Worm (Caenorhabditis elegans): ENCODE data around the gene K10B4.1.

Gene K10B4.1

ce11 chrII:112231-112630 is 23.0 kb upstream of the K10B4.1 start:
- TF ChIP-seq W03F9.2 (tag; optimal IDR thresholded peaks at IDR 0.05) (no peak), dao-5 (tag; optimal IDR thresholded peaks at IDR 0.05) (no peak), him-1 (tag; optimal IDR thresholded peaks at IDR 0.05) (no peak)

ce11 chrII:116916-117315 is 18.4 kb upstream of the K10B4.1 start, which contains the start of gene srt-54:
Gene srt-54 (plus strand): TSS chrII:117216.
- no peak for TF ChIP-seq him-1 (tag; optimal IDR thresholded peaks at IDR 0.05)
- TF ChIP-seq W03F9.2 (tag; optimal IDR thresholded peaks at IDR 0.05) = no peak
- TF ChIP-seq dao-5 (tag; optimal IDR thresholded peaks at IDR 0.05) = no peak

DNA sequence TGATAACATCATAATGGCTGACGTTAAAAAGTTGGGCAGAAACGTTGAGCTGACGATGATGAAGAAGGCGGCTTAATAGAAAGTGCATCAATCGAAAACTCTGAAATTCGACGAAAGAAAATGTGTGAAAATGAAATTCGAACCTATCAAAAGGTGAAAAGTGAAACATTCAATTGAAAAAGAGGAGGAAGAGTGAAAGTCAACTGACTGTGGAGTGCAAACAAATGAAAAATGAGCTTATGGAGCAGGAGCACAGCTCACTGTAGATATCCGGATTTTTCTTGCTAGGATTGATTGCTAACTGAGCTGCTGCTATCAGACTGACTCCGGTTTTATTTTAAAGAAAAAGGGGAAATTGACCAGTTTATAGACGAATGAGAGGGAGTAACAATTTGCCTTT is 14.1 kb upstream of the K10B4.1 start, which contains the start of gene K10B4.3:
K10B4.3 (minus strand) TSS at position 101 of the 400 bp plus-strand sequence.
- TF ChIP-seq him-1 (tag; optimal IDR thresholded peaks at IDR 0.05) (no peak), W03F9.2 (tag; optimal IDR thresholded peaks at IDR 0.05) (no peak), dao-5 (tag; optimal IDR thresholded peaks at IDR 0.05) (no peak)

DNA sequence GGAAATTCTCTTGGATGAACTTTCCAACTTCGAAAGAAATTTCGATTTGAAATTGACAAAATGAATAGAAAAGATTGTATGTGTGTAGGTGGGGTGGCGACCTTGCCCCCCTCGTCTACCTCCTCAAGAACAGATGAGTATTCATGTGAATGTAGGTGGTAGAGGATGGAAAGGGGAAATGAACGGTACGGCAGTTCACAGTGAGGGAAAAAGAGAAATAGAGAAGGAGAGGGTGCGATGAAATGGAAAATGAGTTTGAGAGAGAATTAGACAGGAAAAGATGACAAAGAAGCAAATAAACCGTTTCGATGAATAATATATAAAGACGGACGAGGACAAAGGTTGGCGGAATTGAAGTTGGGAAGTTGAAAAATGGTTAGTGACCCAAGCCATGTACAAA is 13.3 kb upstream of the K10B4.1 start:
- no peak for TF ChIP-seq him-1 (tag; optimal IDR thresholded peaks at IDR 0.05)
- TF ChIP-seq W03F9.2 (tag; optimal IDR thresholded peaks at IDR 0.05) = no peak
- TF ChIP-seq dao-5 (tag; optimal IDR thresholded peaks at IDR 0.05) = no peak

DNA sequence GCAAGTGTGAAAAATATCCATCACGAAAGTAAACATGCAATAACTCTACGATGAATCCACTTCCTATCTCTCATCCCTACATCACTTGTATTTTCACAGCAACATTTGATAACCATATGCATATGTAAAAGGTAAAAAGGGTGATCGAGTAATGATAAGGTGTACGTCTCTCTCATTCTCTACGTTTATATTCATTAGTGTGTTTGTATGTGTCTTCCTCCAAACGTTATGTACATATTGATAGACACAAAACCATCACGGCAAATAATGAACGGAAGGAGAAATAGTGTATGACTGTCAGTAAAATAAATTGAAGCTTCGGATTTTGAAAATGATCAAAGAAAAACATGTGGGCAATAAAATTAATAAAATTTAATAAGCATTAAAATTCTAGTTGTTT is 12.8 kb upstream of the K10B4.1 start:
- TF ChIP-seq dao-5 (tag; optimal IDR thresholded peaks at IDR 0.05) = no peak
- no peak for TF ChIP-seq him-1 (tag; optimal IDR thresholded peaks at IDR 0.05)
- TF ChIP-seq W03F9.2 (tag; optimal IDR thresholded peaks at IDR 0.05) = no peak

DNA sequence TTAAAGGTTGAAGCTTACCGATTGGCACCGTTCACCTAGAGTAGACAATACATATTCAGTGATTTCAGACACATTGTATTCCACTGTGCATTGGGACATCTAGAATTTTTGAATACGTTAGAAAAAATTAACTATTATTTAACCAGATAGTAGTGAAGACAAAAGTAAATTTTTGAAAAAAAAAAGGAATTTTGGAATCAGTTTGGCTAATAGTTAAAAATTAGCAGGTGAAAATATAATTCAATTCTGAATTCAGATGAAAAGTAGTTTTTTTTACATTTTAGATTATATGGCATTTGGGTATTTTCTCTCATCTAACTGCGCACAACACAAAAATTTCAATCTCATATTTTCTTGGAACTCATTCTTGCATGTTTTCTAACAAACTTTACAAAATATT is 10.4 kb upstream of the K10B4.1 start, which contains the start of gene nmur-2:
nmur-2 (minus strand) TSS at position 101 of the 400 bp plus-strand sequence.
- TF ChIP-seq W03F9.2 (tag; optimal IDR thresholded peaks at IDR 0.05) (no peak), dao-5 (tag; optimal IDR thresholded peaks at IDR 0.05) (no peak), him-1 (tag; optimal IDR thresholded peaks at IDR 0.05) (no peak)

ce11 chrII:128929-129328 is 6.3 kb upstream of the K10B4.1 start, which contains the start of gene srd-3:
Gene srd-3 (minus strand): TSS chrII:129029.
- TF ChIP-seq dao-5 (tag; optimal IDR thresholded peaks at IDR 0.05) (no peak), him-1 (tag; optimal IDR thresholded peaks at IDR 0.05) (no peak), W03F9.2 (tag; optimal IDR thresholded peaks at IDR 0.05) (no peak)

DNA sequence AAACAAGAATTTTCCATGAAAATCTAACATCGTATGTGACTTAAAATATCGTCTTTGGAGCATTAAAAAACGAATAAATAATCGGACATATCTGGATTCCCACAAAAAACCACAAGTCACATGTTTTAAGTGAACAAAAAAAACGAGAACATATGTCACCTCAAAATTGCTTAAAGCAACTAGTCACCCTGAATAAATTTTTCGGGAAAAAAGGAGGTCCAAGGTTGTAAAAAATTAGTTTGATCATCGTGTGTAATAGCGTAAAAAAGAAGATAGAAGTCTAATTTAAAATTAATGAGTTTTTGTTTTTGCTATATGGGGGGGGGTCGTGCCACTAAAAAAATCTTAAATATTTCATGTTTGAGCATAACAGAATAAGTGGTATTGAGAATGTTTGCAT is 5.5 kb upstream of the K10B4.1 start:
- TF ChIP-seq him-1 (tag; optimal IDR thresholded peaks at IDR 0.05) = no peak
- TF ChIP-seq dao-5 (tag; optimal IDR thresholded peaks at IDR 0.05) = no peak

DNA sequence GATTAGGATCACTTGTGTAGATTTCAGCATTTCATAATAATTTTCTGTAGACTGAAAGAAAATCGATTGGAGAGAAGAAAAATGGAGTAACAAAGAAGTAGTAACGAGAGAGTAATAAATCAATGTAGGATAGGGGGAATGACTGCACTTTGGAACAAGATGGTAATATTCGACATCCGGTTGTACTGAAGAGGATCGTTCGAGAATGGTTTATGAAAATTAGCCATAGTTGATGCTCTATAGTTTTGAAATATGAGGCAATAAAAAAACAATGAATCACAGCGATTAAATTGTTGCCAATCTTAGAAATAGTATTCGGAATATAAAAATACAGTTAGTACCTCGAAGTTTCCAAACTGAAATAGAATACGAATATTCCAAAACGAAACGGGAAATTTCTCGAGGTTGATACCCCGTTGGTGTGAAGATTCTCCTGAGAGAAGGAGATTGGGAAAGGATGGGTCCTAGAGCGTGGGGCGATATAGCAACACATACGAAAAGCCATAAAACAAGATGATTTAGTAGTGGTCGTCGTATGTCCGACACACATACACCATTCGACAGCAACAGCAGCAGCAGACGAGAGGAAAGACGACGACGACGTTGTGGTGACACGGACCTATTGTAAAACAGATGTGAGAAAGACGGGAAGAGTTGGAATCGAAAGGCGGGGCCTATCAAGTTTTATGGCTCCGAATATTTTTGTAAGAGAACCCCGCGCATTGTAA is 1.6 kb upstream of the K10B4.1 start, which contains the start of gene cwn-1:
cwn-1 (minus strand) TSS at position 51 of the 728 bp plus-strand sequence.
- no peak for TF ChIP-seq W03F9.2 (tag; optimal IDR thresholded peaks at IDR 0.05)
- no peak for TF ChIP-seq him-1 (tag; optimal IDR thresholded peaks at IDR 0.05)
- TF ChIP-seq dao-5 (tag; optimal IDR thresholded peaks at IDR 0.05) = no peak

DNA sequence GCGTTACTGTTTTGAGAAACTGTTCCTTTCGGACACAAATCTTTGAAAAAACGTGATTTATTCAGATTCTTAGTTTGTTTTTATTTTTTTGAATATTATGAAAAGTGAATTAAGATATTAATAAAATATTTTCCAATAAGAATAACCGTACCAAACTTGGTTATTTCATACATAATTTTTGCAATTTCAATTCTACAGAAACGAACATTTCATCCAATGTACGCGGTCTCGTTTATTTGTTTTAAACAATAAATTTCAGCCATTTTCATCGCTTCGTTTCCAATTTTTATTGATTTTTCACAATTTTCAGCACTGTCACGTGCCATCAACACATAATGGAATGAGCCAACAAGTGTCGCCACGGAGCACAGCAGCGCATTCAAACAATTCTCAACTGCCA is 11.7 kb downstream of the K10B4.1 start, which contains the start of gene T25D3.4:
T25D3.4 (plus strand) TSS at position 301 of the 400 bp plus-strand sequence.
- TF ChIP-seq dao-5 (tag; optimal IDR thresholded peaks at IDR 0.05) (no peak), W03F9.2 (tag; optimal IDR thresholded peaks at IDR 0.05) (no peak), him-1 (tag; optimal IDR thresholded peaks at IDR 0.05) (no peak)

ce11 chrII:151495-151894 is 16.2 kb downstream of the K10B4.1 start:
- TF ChIP-seq W03F9.2 (tag; optimal IDR thresholded peaks at IDR 0.05) (no peak), dao-5 (tag; optimal IDR thresholded peaks at IDR 0.05) (no peak)

- no peak for TF ChIP-seq him-1 (tag; optimal IDR thresholded peaks at IDR 0.05)
- no peak for TF ChIP-seq dao-5 (tag; optimal IDR thresholded peaks at IDR 0.05)
- TF ChIP-seq W03F9.2 (tag; optimal IDR thresholded peaks at IDR 0.05) = no peak
These were observed 17.0 kb downstream of the K10B4.1 start, which contains the start of gene T25D3.3 for ce11 chrII:152283-152682. Gene T25D3.3 (plus strand): TSS chrII:152583.

DNA sequence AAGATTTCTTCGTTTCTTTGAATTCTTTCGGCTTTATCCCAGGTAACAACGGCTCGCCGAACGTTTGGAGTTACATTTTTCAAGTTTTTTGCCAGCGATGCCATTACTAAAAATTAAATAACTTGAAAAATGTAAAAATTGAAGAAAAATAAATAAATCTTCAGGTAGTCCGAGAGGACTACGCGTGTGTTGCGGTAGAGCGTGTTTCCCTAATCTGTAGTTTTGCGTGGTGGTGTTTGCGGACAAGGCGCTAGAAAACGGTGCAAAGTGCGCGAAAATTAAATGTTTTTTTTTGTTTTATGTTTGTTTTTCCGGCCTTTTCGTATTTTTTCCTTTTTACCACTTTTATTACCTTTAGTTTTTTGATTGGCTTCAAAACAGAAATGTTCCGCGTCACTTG is 20.6 kb downstream of the K10B4.1 start, which contains the start of gene mrpl-28:
mrpl-28 (minus strand) TSS at position 106 of the 400 bp plus-strand sequence.
- TF ChIP-seq W03F9.2 (tag; optimal IDR thresholded peaks at IDR 0.05) (peak; percentile 90), dao-5 (tag; optimal IDR thresholded peaks at IDR 0.05) (no peak), him-1 (tag; optimal IDR thresholded peaks at IDR 0.05) (peak; percentile 73)

DNA sequence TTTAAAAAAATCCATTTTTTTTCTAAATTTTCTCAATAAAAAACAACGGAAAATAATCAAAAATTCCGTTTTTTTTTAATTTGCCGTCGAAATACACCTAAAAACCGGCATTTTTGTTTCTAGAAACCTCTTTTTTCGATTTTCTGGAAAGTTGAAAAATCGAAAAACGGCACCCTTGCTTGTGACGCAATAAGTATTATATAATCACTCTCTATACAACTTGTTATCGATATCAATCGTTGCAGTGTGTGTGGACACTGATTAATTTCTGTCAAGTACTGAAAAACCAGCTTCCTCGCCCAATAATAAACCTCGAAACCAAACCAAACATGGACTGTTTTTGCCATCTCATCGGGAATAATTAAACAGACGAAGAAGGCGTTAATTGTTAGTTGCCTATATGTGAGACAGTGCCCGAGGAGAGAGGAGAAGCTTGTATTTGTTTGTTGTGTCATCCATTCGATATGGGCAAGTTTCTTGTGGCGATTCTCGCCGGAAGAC is 21.8 kb downstream of the K10B4.1 start:
- no peak for TF ChIP-seq him-1 (tag; optimal IDR thresholded peaks at IDR 0.05)

Data from whole organism, L4/young adult.